Fruit fly (Drosophila melanogaster): Measurements from ENCODE around the gene RpL34b.

Gene RpL34b

DNA sequence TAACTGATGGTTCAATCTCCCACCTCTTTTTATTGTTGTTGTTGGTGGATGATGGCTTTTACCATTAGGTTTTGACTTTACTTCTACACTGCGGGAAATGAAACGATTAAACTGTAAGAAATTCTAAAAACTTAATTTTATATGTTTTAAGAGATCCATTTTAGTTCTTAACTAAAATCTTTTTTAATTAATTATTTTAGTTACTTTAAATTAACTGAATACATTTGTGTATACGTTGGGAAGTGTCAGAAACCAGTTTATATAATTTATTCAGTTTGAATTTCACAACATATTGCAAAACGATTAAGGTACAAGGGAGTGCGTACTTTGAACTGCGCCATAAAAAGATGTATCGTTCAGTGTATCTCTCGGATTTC, 47.8 kb downstream of the RpL34b start:
- TF ChIP-seq Lpt (GFP tag; optimal IDR thresholded peaks at IDR 0.05): peak; percentile 81
- TF ChIP-seq acj6 (GFP tag; optimal IDR thresholded peaks at IDR 0.05): peak; percentile 90
- peak; percentile 79 for TF ChIP-seq Sox14 (GFP tag; optimal IDR thresholded peaks at IDR 0.05)
- no peak for TF ChIP-seq Hr38 (GFP tag; optimal IDR thresholded peaks at IDR 0.05)
- peak; percentile 88 for TF ChIP-seq CG11762 (GFP tag; optimal IDR thresholded peaks at IDR 0.05; ENCODE audit: insufficient read depth)
- peak; percentile 85 for TF ChIP-seq cyc (GFP tag; optimal IDR thresholded peaks at IDR 0.05)
- TF ChIP-seq Smox (GFP tag; optimal IDR thresholded peaks at IDR 0.05): peak; percentile 87
- peak; percentile 48 for TF ChIP-seq Ets21C (GFP tag; optimal IDR thresholded peaks at IDR 0.05)
- TF ChIP-seq Eip75B (GFP tag; optimal IDR thresholded peaks at IDR 0.05): peak; percentile 78
- TF ChIP-seq svp (GFP tag): peak; percentile 90
- TF ChIP-seq vri (GFP tag; optimal IDR thresholded peaks at IDR 0.05): peak; percentile 41
- TF ChIP-seq CG6276 (GFP tag; optimal IDR thresholded peaks at IDR 0.05): peak; percentile 92
- peak; percentile 90 for TF ChIP-seq OdsH (GFP tag; optimal IDR thresholded peaks at IDR 0.05)
- TF ChIP-seq CG8319 (GFP tag; optimal IDR thresholded peaks at IDR 0.05): peak; percentile 75
- TF ChIP-seq Hr4 (GFP tag; optimal IDR thresholded peaks at IDR 0.05): peak; percentile 89
- peak; percentile 88 for TF ChIP-seq CG34406 (GFP tag; optimal IDR thresholded peaks at IDR 0.05)
- peak; percentile 72 for TF ChIP-seq CG6808 (GFP tag; optimal IDR thresholded peaks at IDR 0.05)
- TF ChIP-seq Hr39 (GFP tag; optimal IDR thresholded peaks at IDR 0.05): peak; percentile 71
- TF ChIP-seq Gug (GFP tag; IDR thresholded peaks at IDR 0.05): no peak
- TF ChIP-seq CG7368 (GFP tag; optimal IDR thresholded peaks at IDR 0.05): peak; percentile 77
- peak; percentile 88 for TF ChIP-seq Met (GFP tag; optimal IDR thresholded peaks at IDR 0.05)
- TF ChIP-seq CG1621 (tag; optimal IDR thresholded peaks at IDR 0.05): no peak
- no peak for TF ChIP-seq CG8119 (GFP tag; IDR thresholded peaks at IDR 0.05)
- peak in 1 of 2 experiments; percentile 93 for TF ChIP-seq salr (GFP tag; optimal IDR thresholded peaks at IDR 0.05)
- peak; percentile 85 for TF ChIP-seq topi (GFP tag; optimal IDR thresholded peaks at IDR 0.05)
- TF ChIP-seq fkh (GFP tag; optimal IDR thresholded peaks at IDR 0.05): peak; percentile 4
- peak; percentile 55 for TF ChIP-seq dsx (GFP tag; optimal IDR thresholded peaks at IDR 0.05; ENCODE audit: poor library complexity, severe bottlenecking)
- TF ChIP-seq CG6792 (GFP tag; optimal IDR thresholded peaks at IDR 0.05): peak; percentile 87
- TF ChIP-seq net (GFP tag; optimal IDR thresholded peaks at IDR 0.05): peak; percentile 85
- peak; percentile 98 for TF ChIP-seq Eip78C (GFP tag)
- TF ChIP-seq fd85E (GFP tag; optimal IDR thresholded peaks at IDR 0.05): no peak
- peak; percentile 89 for TF ChIP-seq CG8632 (GFP tag; optimal IDR thresholded peaks at IDR 0.05)
- no peak for TF ChIP-seq CG15336 (GFP tag; IDR thresholded peaks at IDR 0.05)
- peak; percentile 91 for TF ChIP-seq CG4318 (GFP tag; optimal IDR thresholded peaks at IDR 0.05)
- TF ChIP-seq Sox102F (GFP tag; optimal IDR thresholded peaks at IDR 0.05): peak; percentile 84
- TF ChIP-seq CG6163 (GFP tag; IDR thresholded peaks at IDR 0.05): no peak
- TF ChIP-seq ss (GFP tag; optimal IDR thresholded peaks at IDR 0.05): peak; percentile 66 to 80
- peak; percentile 74 for TF ChIP-seq CG31627 (GFP tag; optimal IDR thresholded peaks at IDR 0.05)
- peak; percentile 44 for TF ChIP-seq CG9139 (GFP tag; optimal IDR thresholded peaks at IDR 0.05)
- TF ChIP-seq CG6854 (GFP tag; optimal IDR thresholded peaks at IDR 0.05): peak; percentile 62
- peak; percentile 90 for TF ChIP-seq Eip93F (GFP tag; optimal IDR thresholded peaks at IDR 0.05)
- peak; percentile 72 for TF ChIP-seq fd59A (GFP tag; optimal IDR thresholded peaks at IDR 0.05)
- TF ChIP-seq dac (GFP tag; optimal IDR thresholded peaks at IDR 0.05): peak; percentile 81
- TF ChIP-seq Blimp-1 (GFP tag; optimal IDR thresholded peaks at IDR 0.05): peak; percentile 72
- TF ChIP-seq lz (GFP tag; optimal IDR thresholded peaks at IDR 0.05): peak; percentile 82
- TF ChIP-seq pdm3 (GFP tag; optimal IDR thresholded peaks at IDR 0.05): peak; percentile 81
- TF ChIP-seq CG3032 (tag; optimal IDR thresholded peaks at IDR 0.05): peak; percentile 87
- peak; percentile 87 for TF ChIP-seq CG10631 (GFP tag; optimal IDR thresholded peaks at IDR 0.05)
- TF ChIP-seq CG32006 (GFP tag; optimal IDR thresholded peaks at IDR 0.05): peak; percentile 96
- TF ChIP-seq Sox15 (GFP tag; optimal IDR thresholded peaks at IDR 0.05): peak; percentile 64
- peak; percentile 80 for TF ChIP-seq CG16779 (tag; optimal IDR thresholded peaks at IDR 0.05)
- TF ChIP-seq CG3919 (GFP tag; optimal IDR thresholded peaks at IDR 0.05): peak; percentile 90
